Fruit fly (Drosophila melanogaster): ENCODE data around the gene Alms1a.

- TF ChIP-seq CG10669 (GFP tag; optimal IDR thresholded peaks at IDR 0.05) (no peak), CG3032 (tag; optimal IDR thresholded peaks at IDR 0.05) (no peak), CG10631 (GFP tag; optimal IDR thresholded peaks at IDR 0.05) (no peak), eg (GFP tag; IDR thresholded peaks at IDR 0.05) (no peak), Met (GFP tag; optimal IDR thresholded peaks at IDR 0.05) (no peak), Ets21C (GFP tag; optimal IDR thresholded peaks at IDR 0.05) (no peak)
Observed at dm6 chrX:4678913-4679812, 43.4 kb upstream of the Alms1a start, which contains the start of gene fzr.

Measured in whole organism, prepupa.